Fruit fly (Drosophila melanogaster) S2 (cell line): Measurements from ENCODE around the gene TP53INP.

ENCODE experiments used
- CG8478 ChIP-seq: fragments of >200 bp; optimal IDR thresholded peaks from 2 replicates; lab custom pipeline; 2018
- CTCF ChIP-seq, 2 experiments: fragments of >200 bp; optimal IDR thresholded peaks; 2 replicates each; lab custom pipeline; 2018

- TF ChIP-seq CTCF (optimal IDR thresholded peaks at IDR 0.05; lab: Kevin White, UChicago): no peak
- TF ChIP-seq CG8478: no peak
Measured at dm6 chr3L:4397874-4398273, 8.9 kb upstream of the TP53INP start.
